Fruit fly (Drosophila melanogaster) whole organism, larva: Measurements from ENCODE around the gene CG3104.

Experiments used
- noc ChIP-seq: fragments of 200-800 bp; sonication (Bioruptor generic); optimal IDR thresholded peaks from 3 replicates; lab custom pipeline; 2019; ENCODE audit warnings: missing biosample characterization, mild to moderate bottlenecking, missing genetic modification characterization, moderate library complexity

CG3104 gene

DNA sequence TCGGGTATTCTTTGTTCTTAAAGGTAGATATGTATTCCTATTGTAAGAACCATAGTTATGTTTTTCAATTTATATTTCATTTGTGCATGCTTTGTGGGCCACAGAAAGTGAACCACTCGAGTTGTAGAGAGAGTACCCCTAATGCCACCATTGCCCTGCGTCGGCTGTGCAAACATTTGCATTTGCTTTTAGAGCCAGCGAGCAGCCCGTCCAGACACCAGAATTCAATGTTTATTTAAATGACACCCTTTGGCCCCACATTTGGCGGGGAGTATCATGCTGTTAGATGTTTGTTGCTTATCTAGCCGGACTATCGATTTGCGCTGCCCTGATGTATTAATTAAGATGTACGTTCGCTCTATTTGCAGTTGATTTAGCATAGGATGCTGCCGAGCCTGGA, 9.0 kb upstream of the CG3104 start:
- TF ChIP-seq noc (tag; lab: Kevin White, UChicago): no peak

DNA sequence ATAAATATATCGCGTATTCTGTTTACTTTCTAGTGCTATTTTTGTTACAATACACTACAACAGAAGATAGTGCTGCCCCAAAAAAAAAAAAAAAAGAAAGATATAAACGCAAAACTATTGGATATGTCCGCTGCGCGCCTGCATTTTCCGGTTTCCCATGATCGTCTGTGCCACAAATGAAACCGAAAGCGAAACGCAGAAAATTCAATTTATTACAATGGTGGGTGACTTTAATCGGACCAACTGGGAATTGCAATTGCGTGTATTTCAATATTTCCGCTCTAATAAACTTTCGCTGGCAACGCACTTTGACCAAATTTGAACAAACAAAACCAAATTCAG, 7.0 kb upstream of the CG3104 start:
- TF ChIP-seq noc (tag; lab: Kevin White, UChicago): no peak

- peak; percentile 11 for TF ChIP-seq noc (tag; lab: Kevin White, UChicago)
Observed at dm6 chr2L:2861885-2862620, 6.5 kb upstream of the CG3104 start.

DNA sequence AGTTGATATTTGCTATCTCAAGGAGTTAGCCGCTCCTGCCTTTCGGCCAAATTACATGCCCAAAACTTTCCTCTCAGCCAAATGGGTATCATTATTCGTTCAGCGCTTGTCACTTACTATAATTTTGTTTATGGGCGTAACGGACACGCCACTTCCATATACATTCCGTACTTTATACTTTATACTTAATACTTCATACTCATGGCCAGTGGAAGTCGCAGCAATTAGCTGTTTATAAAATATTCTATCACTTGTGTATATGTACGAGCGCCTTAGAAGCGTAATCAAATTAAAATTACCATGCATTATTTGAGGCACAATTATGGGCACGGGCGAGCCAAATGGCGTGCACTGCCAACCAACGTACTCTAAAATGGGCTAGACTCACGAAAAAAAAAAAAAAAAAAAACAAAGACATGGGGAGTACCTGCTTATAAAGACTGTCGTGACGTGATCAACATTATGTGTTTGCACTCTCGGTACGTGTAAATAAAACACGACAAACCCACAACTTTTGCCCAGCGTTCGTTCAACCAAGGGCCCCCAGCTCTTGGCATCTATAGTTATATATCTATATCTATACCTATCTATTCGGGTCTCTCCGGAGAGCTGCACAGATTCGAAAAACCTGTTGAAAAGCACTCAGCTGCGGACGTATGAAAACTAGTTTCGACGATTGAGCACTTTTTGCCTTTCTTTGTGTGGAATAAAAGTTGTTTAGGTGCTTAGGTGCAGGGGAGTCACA, 5.7 kb upstream of the CG3104 start:
- no peak for TF ChIP-seq noc (tag; lab: Kevin White, UChicago)

dm6 chr2L:2857862-2858734, 2.5 kb upstream of the CG3104 start:
- peak; percentile 62 for TF ChIP-seq noc (tag; lab: Kevin White, UChicago)

dm6 chr2L:2856960-2857584, 1.5 kb upstream of the CG3104 start, which contains the start of gene CG2991:
CG2991 (plus strand) TSS chr2L:2857164.
- peak; percentile 21 for TF ChIP-seq noc (tag; lab: Kevin White, UChicago)

- TF ChIP-seq noc (tag; lab: Kevin White, UChicago): no peak
Observed at dm6 chr2L:2855204-2855768, 292 bp downstream of the CG3104 start.

DNA sequence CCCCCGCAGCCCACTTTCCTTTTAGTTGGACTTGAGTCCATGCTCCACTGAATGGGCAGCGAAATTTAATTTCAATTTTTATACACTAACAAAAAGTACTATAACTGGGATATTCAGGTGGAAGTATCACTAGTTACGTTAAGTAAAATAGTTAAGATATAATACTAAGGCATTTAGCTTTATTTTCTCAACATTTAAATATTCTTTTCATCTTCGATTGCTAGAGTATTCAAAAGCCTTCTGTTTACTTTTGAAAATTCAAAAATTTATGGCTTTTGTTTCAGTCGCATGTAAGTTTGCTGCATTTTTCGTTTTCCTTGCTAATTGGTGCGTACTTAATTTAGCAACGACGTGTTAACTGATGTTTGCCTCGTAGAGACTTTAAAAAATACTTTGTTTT, 4.0 kb downstream of the CG3104 start:
- no peak for TF ChIP-seq noc (tag; lab: Kevin White, UChicago)

- no peak for TF ChIP-seq noc (tag; lab: Kevin White, UChicago)
Observed at dm6 chr2L:2847112-2847682, 8.4 kb downstream of the CG3104 start, which contains the start of the genes CG3117 and CG2983. CG3117 (minus strand) TSS chr2L:2847212. CG2983 (plus strand) TSS chr2L:2847632.

DNA sequence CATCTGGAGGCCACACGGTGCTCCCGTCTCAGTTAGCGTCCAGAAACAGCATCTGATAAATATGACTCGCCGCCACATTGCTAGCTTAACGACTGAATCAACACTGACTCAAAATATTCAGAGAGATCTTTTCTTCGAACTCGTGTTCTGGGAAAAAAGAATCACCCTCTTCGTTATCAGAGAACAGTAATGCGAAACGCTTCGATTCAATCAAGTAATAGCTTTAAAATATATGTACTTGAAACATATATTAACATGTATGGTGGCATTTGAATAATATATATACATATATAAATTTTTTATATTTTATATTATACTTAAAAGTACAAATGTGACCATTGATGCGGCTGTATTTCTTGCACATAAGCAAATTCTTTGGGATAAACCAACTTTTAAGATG, 9.9 kb downstream of the CG3104 start, which contains the start of gene CG18557:
TSS of gene CG18557 (minus strand) at position 101 of the 400 bp plus-strand sequence.
- TF ChIP-seq noc (tag; lab: Kevin White, UChicago): no peak

DNA sequence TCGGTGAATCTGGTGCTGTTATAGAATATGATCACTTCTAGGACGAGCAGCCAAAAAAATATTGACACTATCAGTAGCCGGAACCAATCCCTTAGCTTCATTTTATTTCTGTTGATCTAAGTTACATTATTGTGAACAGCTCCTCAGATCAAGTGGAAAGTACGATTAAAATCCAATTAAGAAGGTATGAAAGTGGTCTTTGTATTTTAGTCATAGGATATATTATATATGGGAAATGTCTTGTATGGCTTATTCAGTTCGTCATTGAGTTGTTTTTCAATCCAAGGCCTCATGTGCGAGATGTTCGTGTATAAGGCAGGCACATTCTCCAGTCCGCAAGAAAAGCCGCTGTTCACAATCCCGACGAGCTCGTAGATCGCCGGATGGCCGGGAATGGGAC, 11.2 kb downstream of the CG3104 start, which contains the start of gene CG18558:
TSS of gene CG18558 (minus strand) at position 101 of the 400 bp plus-strand sequence.
- no peak for TF ChIP-seq noc (tag; lab: Kevin White, UChicago)

DNA sequence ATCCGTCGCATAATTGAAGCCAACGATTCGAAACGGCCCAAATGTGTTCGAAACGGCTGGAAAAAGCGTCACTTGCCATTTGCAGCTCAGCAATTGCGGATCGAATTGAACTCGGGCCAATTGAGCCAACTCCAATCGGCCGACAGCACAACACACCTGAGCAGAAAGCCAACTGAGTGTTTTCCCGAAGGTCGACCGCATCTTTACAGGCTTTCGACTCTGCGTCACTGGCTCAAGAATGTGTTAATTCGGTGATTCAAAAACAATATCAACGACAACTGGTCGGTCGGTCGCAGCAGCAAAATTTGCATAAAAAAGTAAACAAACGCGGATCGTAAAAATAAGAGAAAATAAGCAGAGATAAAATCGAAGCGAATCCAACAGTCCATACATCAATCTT, 15.3 kb downstream of the CG3104 start:
- no peak for TF ChIP-seq noc (tag; lab: Kevin White, UChicago)

dm6 chr2L:2839850-2840249, 15.7 kb downstream of the CG3104 start, which contains the start of gene CG2975:
CG2975 (plus strand) TSS chr2L:2840124.
- TF ChIP-seq noc (tag; lab: Kevin White, UChicago): no peak

DNA sequence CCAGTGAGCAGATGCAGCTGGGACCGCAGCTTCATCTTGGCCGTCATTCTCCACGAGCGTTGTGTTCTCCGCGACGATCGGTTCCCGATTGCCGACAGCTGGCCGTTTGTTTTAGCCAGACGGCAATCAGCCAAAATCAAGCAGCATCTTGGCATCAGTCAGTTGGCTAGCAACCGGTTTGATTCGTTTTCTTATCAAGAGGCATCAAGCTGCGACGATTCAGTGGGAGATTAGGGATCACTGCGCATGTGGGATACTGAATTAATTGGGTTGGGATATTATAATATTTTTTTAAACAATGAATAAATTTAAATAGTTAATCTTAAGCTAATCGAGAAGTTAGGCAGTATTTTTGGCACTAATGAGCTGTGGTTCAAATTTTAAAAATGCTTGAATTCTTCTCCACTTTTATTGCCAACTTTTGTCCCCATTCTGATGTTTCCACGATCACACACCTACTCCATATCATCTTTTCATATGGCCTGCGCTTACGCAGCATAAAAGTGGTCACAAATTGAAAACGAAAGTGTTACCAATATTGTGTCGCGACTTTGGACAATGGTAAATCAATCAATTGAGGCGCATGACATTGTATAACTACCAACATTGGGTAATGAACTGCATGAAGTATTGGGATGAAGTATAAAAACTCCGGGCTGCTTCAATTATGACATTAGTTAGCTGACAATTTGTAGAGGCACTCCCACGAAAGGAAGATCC, 17.7 kb downstream of the CG3104 start, which contains the start of the genes CG3119 and Cpr23B:
TSS of gene CG3119 (minus strand) at position 92 of the 720 bp plus-strand sequence.
TSS of gene Cpr23B (plus strand) at position 670 of the 720 bp plus-strand sequence.
- no peak for TF ChIP-seq noc (tag; lab: Kevin White, UChicago)
